Fruit fly (Drosophila melanogaster) whole organism, embryonic: ENCODE measurements around the gene Kaz1-ORFB.

Experiments used
- Atf3 ChIP-seq: fragments of 200-800 bp; sonication (Bioruptor generic); optimal IDR thresholded peaks from 3 replicates; lab custom pipeline; 2016; ENCODE audit warnings: missing biosample characterization, missing genetic modification characterization
- CG10209 ChIP-seq: fragments of 200-800 bp; sonication (Bioruptor generic); optimal IDR thresholded peaks from 3 replicates; lab custom pipeline; 2017; ENCODE audit warnings: missing biosample characterization, mild to moderate bottlenecking, missing genetic modification characterization, missing genetic modification reagents
- CG10565 ChIP-seq: fragments of 200-800 bp; sonication (Bioruptor generic); optimal IDR thresholded peaks from 3 replicates; lab custom pipeline; 2016; ENCODE audit warnings: missing biosample characterization, mild to moderate bottlenecking, missing genetic modification characterization
- CG11247 ChIP-seq: fragments of 200-800 bp; sonication (Bioruptor generic); IDR thresholded peaks from 2 replicates; pipeline ENCODE4 v1.3.6; 2022; ENCODE audit warnings: missing biosample characterization, missing genetic modification characterization
- CG1233 ChIP-seq: fragments of 200-800 bp; sonication (Bioruptor generic); optimal IDR thresholded peaks from 4 replicates; lab custom pipeline; 2018; ENCODE audit warnings: missing biosample characterization, mild to moderate bottlenecking, missing genetic modification characterization
- CG12942 ChIP-seq: fragments of 200-800 bp; sonication (Bioruptor generic); optimal IDR thresholded peaks from 3 replicates; lab custom pipeline; 2016; ENCODE audit warnings: missing biosample characterization, missing genetic modification characterization
- CG13624 ChIP-seq: fragments of 200-800 bp; sonication (Bioruptor generic); optimal IDR thresholded peaks from 2 replicates; lab custom pipeline; 2016; ENCODE audit warnings: missing biosample characterization, missing genetic modification characterization
- CG13775 ChIP-seq: fragments of 200-800 bp; sonication (Bioruptor generic); optimal IDR thresholded peaks from 3 replicates; lab custom pipeline; 2017; ENCODE audit warnings: missing biosample characterization, mild to moderate bottlenecking, missing genetic modification characterization
- CG14050 ChIP-seq: fragments of 200-800 bp; sonication (Bioruptor generic); IDR thresholded peaks from 3 replicates; pipeline ENCODE4 v1.3.6; 2022; ENCODE audit warnings: missing biosample characterization, missing genetic modification characterization
- CG15073 ChIP-seq: fragments of 200-800 bp; sonication (Bioruptor generic); optimal IDR thresholded peaks from 2 replicates; lab custom pipeline; 2016; ENCODE audit warnings: missing biosample characterization, missing genetic modification characterization
- CG15696 ChIP-seq: fragments of 200-800 bp; sonication (Bioruptor generic); optimal IDR thresholded peaks from 2 replicates; lab custom pipeline; 2019; ENCODE audit warnings: missing biosample characterization, mild to moderate bottlenecking, missing genetic modification characterization, moderate library complexity
- CG1602 ChIP-seq: fragments of 200-800 bp; sonication (Bioruptor generic); optimal IDR thresholded peaks from 3 replicates; lab custom pipeline; 2016; ENCODE audit warnings: missing biosample characterization, missing genetic modification characterization
- CG17385 ChIP-seq: fragments of 200-800 bp; sonication (Bioruptor generic); optimal IDR thresholded peaks from 3 replicates; lab custom pipeline; 2018; ENCODE audit warnings: missing biosample characterization, mild to moderate bottlenecking, missing genetic modification characterization
- CG2199 ChIP-seq: fragments of 200-800 bp; sonication (Bioruptor generic); IDR thresholded peaks from 3 replicates; pipeline ENCODE4 v1.3.6; 2022; ENCODE audit warnings: missing biosample characterization, missing genetic modification characterization
- CG3407 ChIP-seq: fragments of 200-800 bp; sonication (Bioruptor generic); optimal IDR thresholded peaks from 2 replicates; lab custom pipeline; 2018; ENCODE audit warnings: missing biosample characterization, mild to moderate bottlenecking, missing genetic modification characterization
- CG34376 ChIP-seq: fragments of 200-800 bp; sonication (Bioruptor generic); optimal IDR thresholded peaks from 2 replicates; lab custom pipeline; 2018; ENCODE audit warnings: missing biosample characterization, mild to moderate bottlenecking, missing genetic modification characterization
- CG3726 ChIP-seq: fragments of 200-800 bp; sonication (Bioruptor generic); IDR thresholded peaks from 3 replicates; pipeline ENCODE4, ENCODE4 v1.3.6; 2022; ENCODE audit warnings: missing biosample characterization, missing genetic modification characterization
- CG6254 ChIP-seq: fragments of 200-800 bp; sonication (Bioruptor generic); optimal IDR thresholded peaks from 3 replicates; lab custom pipeline; 2017; ENCODE audit warnings: mild to moderate bottlenecking, missing biosample characterization, missing genetic modification reagents, missing genetic modification characterization
- CG6683 ChIP-seq: fragments of 200-800 bp; sonication (Bioruptor generic); optimal IDR thresholded peaks from 2 replicates; lab custom pipeline; 2017; ENCODE audit warnings: missing biosample characterization, mild to moderate bottlenecking, missing genetic modification characterization, missing genetic modification reagents
- CG6765 ChIP-seq: fragments of 200-800 bp; sonication (Bioruptor generic); optimal IDR thresholded peaks from 3 replicates; lab custom pipeline; 2017; ENCODE audit warnings: missing biosample characterization, mild to moderate bottlenecking, missing genetic modification characterization
- CG6813 ChIP-seq: fragments of 200-800 bp; sonication (Bioruptor generic); optimal IDR thresholded peaks from 2 replicates; lab custom pipeline; 2017; ENCODE audit warnings: missing biosample characterization, missing genetic modification characterization, mild to moderate bottlenecking, moderate library complexity, missing genetic modification reagents
- CG6854 ChIP-seq: fragments of 200-800 bp; sonication (Bioruptor generic); optimal IDR thresholded peaks from 3 replicates; lab custom pipeline; 2017; ENCODE audit warnings: missing biosample characterization, mild to moderate bottlenecking, missing genetic modification characterization
- CG9609 ChIP-seq: fragments of 200-800 bp; sonication (Bioruptor generic); optimal IDR thresholded peaks from 3 replicates; lab custom pipeline; 2016; ENCODE audit warnings: missing biosample characterization, missing genetic modification characterization
- Dbx ChIP-seq: fragments of 200-800 bp; sonication (Bioruptor generic); IDR thresholded peaks from 3 replicates; pipeline ENCODE4 v1.3.6; 2022; ENCODE audit warnings: missing biosample characterization, missing genetic modification characterization
- Doc2 ChIP-seq: fragments of 200-800 bp; sonication (Bioruptor generic); IDR thresholded peaks from 2 replicates; pipeline ENCODE4 v1.3.6; 2022; ENCODE audit warnings: missing biosample characterization, missing genetic modification characterization
- Elba2 ChIP-seq: fragments of 200-800 bp; sonication (Bioruptor generic); optimal IDR thresholded peaks from 3 replicates; lab custom pipeline; 2016; ENCODE audit warnings: missing biosample characterization, missing genetic modification characterization
- Gsc ChIP-seq: fragments of 200-800 bp; sonication (Bioruptor generic); IDR thresholded peaks from 2 replicates; pipeline ENCODE4 v1.3.6; 2022; ENCODE audit warnings: missing biosample characterization, missing genetic modification characterization
- H15 ChIP-seq: fragments of 200-800 bp; sonication (Bioruptor generic); IDR thresholded peaks from 3 replicates; pipeline ENCODE4 v1.3.6; 2022; ENCODE audit warnings: missing biosample characterization, missing genetic modification characterization
- MESR4 ChIP-seq: fragments of 200-800 bp; sonication (Bioruptor generic); optimal IDR thresholded peaks from 2 replicates; lab custom pipeline; 2018; ENCODE audit warnings: missing biosample characterization, mild to moderate bottlenecking, missing genetic modification characterization, moderate library complexity
- Mad ChIP-seq: fragments of 200-800 bp; sonication (Bioruptor generic); optimal IDR thresholded peaks from 2 replicates; lab custom pipeline; 2016; ENCODE audit warnings: missing biosample characterization, missing genetic modification characterization
- NK7.1 ChIP-seq: fragments of 200-800 bp; sonication (Bioruptor generic); optimal IDR thresholded peaks from 3 replicates; lab custom pipeline; 2016; ENCODE audit warnings: missing biosample characterization, missing genetic modification characterization
- Scr ChIP-seq: fragments of 200-800 bp; sonication (Bioruptor generic); IDR thresholded peaks from 2 replicates; pipeline ENCODE4 v1.3.6; 2022; ENCODE audit warnings: missing biosample characterization, missing genetic modification characterization; ENCODE audit not compliant: partially characterized antibody
- Sox102F ChIP-seq: fragments of 200-800 bp; sonication (Bioruptor generic); optimal IDR thresholded peaks from 2 replicates; lab custom pipeline; 2018; ENCODE audit warnings: missing biosample characterization, mild to moderate bottlenecking, missing genetic modification characterization, moderate library complexity
- Tbp ChIP-seq: fragments of >200 bp; optimal IDR thresholded peaks from 2 replicates; lab custom pipeline; 2018; ENCODE audit warnings: missing biosample characterization, missing genetic modification characterization
- cato ChIP-seq: fragments of 200-800 bp; sonication (Bioruptor generic); optimal IDR thresholded peaks from 2 replicates; lab custom pipeline; 2016; ENCODE audit warnings: missing biosample characterization, missing genetic modification characterization, borderline replicate concordance
- chn ChIP-seq: fragments of 200-800 bp; sonication (Bioruptor generic); optimal IDR thresholded peaks from 2 replicates; lab custom pipeline; 2016; ENCODE audit warnings: missing biosample characterization, missing genetic modification characterization
- dati ChIP-seq: fragments of 200-800 bp; sonication (Bioruptor generic); IDR thresholded peaks from 2 replicates; pipeline ENCODE4 v1.3.6; 2022; ENCODE audit warnings: missing biosample characterization, missing genetic modification characterization
- ewg ChIP-seq: fragments of 200-800 bp; sonication (Bioruptor generic); optimal IDR thresholded peaks from 3 replicates; lab custom pipeline; 2017; ENCODE audit warnings: mild to moderate bottlenecking, missing biosample characterization, missing genetic modification reagents, missing genetic modification characterization
- fd3F ChIP-seq: fragments of 200-800 bp; sonication (Bioruptor generic); optimal IDR thresholded peaks from 2 replicates; lab custom pipeline; 2018; ENCODE audit warnings: missing biosample characterization, mild to moderate bottlenecking, missing genetic modification characterization, moderate library complexity
- fd96Cb ChIP-seq: fragments of 200-800 bp; sonication (Bioruptor generic); optimal IDR thresholded peaks from 2 replicates; lab custom pipeline; 2018; ENCODE audit warnings: missing biosample characterization, mild to moderate bottlenecking, missing genetic modification characterization, moderate library complexity
- grau ChIP-seq: fragments of 200-800 bp; optimal IDR thresholded peaks from 3 replicates; lab custom pipeline; 2019; ENCODE audit warnings: missing biosample characterization, mild to moderate bottlenecking, missing genetic modification characterization, moderate library complexity
- grn ChIP-seq: fragments of 200-800 bp; sonication (Bioruptor generic); optimal IDR thresholded peaks from 3 replicates; lab custom pipeline; 2017; ENCODE audit warnings: missing biosample characterization, missing genetic modification characterization
- gsb-n ChIP-seq: fragments of 200-800 bp; sonication (Bioruptor generic); optimal IDR thresholded peaks from 3 replicates; lab custom pipeline; 2018; ENCODE audit warnings: missing biosample characterization, mild to moderate bottlenecking, missing genetic modification characterization
- hb ChIP-seq: fragments of 200-800 bp; sonication (Bioruptor generic); IDR thresholded peaks from 3 replicates; pipeline ENCODE4 v1.3.6; 2022; ENCODE audit warnings: missing biosample characterization, missing genetic modification characterization; ENCODE audit not compliant: partially characterized antibody
- pan ChIP-seq, 4 experiments: fragments of >200 bp in 3 of 4; fragments of 200-800 bp in 1 of 4; sonication (Bioruptor generic) in 1 of 4; optimal IDR thresholded peaks in 3 of 4; IDR thresholded peaks in 1 of 4; 2 replicates each; pipeline versions ENCODE4 v1.3.6 to Lab custom; 2017 to 2022; ENCODE audit warnings: missing biosample characterization in 2 of 4, missing genetic modification characterization in 2 of 4, mixed read lengths in 1 of 4
- phol ChIP-seq: fragments of 200-800 bp; sonication (Bioruptor generic); optimal IDR thresholded peaks from 3 replicates; lab custom pipeline; 2018; ENCODE audit warnings: missing biosample characterization, mild to moderate bottlenecking, missing genetic modification characterization, moderate library complexity
- pum ChIP-seq: fragments of 200-800 bp; sonication (Bioruptor generic); optimal IDR thresholded peaks from 2 replicates; lab custom pipeline; 2016; ENCODE audit warnings: missing biosample characterization, missing genetic modification characterization
- slou ChIP-seq: fragments of 200-800 bp; sonication (Bioruptor generic); optimal IDR thresholded peaks from 3 replicates; lab custom pipeline; 2016; ENCODE audit warnings: missing biosample characterization, missing genetic modification characterization
- so ChIP-seq: fragments of 200-800 bp; sonication (Bioruptor generic); IDR thresholded peaks from 3 replicates; pipeline ENCODE4 v1.3.6; 2022; ENCODE audit warnings: missing biosample characterization, missing genetic modification characterization
- vnd ChIP-seq: fragments of 200-800 bp; sonication (Bioruptor generic); IDR thresholded peaks from 3 replicates; pipeline ENCODE4 v1.3.6; 2022; ENCODE audit warnings: missing biosample characterization, missing genetic modification characterization; ENCODE audit not compliant: partially characterized antibody

The Kaz1-ORFB gene

DNA sequence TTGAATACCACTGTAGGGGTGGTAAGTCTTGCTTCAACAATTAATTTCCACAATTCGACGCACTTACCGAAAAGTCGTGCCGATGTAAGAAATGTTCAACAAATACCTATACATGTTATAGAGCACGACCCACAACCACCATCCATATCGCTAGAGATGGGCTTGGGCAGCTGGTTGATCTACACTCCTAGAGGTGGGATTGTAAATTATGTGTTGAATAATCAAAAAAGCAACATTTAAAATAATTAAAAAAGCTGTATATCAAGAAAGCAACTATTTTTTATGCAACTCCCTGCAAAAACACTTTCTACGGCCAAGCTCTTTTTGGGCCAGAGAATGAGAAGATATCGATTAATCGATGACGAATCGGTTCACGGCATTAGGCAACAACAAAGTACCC is 32.2 kb upstream of the Kaz1-ORFB start, which contains the start of the genes CG34140, Mkp and Mtch (continued):
- TF ChIP-seq CG15073 (GFP tag; lab: Kevin White, UChicago): peak; percentile 8
- TF ChIP-seq CG14050 (GFP tag; lab: Robert Waterston, UW): peak; percentile 70; the same call in 2 of the 3 replicates
- TF ChIP-seq CG17385 (GFP tag; lab: Kevin White, UChicago): peak; percentile 74
- peak; percentile 83 for TF ChIP-seq CG9609 (GFP tag; lab: Kevin White, UChicago)
- TF ChIP-seq Gsc (GFP tag; lab: Robert Waterston, UW): no peak
- TF ChIP-seq Atf3: peak; percentile 85
- TF ChIP-seq dati (GFP tag; lab: Robert Waterston, UW): no peak
- peak; percentile 84 for TF ChIP-seq Mad (GFP tag; lab: Kevin White, UChicago)
- no peak for TF ChIP-seq CG6254 (GFP tag; lab: Kevin White, UChicago)
- peak; percentile 87 for TF ChIP-seq CG13775 (GFP tag; lab: Kevin White, UChicago)
- peak; percentile 94 for TF ChIP-seq chn (GFP tag; lab: Kevin White, UChicago)
- TF ChIP-seq MESR4 (GFP tag; lab: Kevin White, UChicago): peak; percentile 75
- no peak for TF ChIP-seq CG10209 (GFP tag; lab: Kevin White, UChicago)
- TF ChIP-seq gsb-n (tag; lab: Kevin White, UChicago): no peak
- peak; percentile 98 for TF ChIP-seq Scr (GFP tag; lab: Robert Waterston, UW)
- TF ChIP-seq NK7.1 (GFP tag; lab: Kevin White, UChicago): peak; percentile 69
- peak; percentile 71 for TF ChIP-seq fd3F
- no peak for TF ChIP-seq CG6854
- peak; percentile 69 for TF ChIP-seq CG34376 (GFP tag; lab: Kevin White, UChicago)
- peak; percentile 89 for TF ChIP-seq Dbx (GFP tag; lab: Robert Waterston, UW)
- TF ChIP-seq Doc2: no peak
- no peak for TF ChIP-seq CG3407 (GFP tag; lab: Kevin White, UChicago)
- no peak for TF ChIP-seq CG2199 (GFP tag; lab: Robert Waterston, UW)
- no peak for TF ChIP-seq Tbp (GFP tag; lab: Kevin White, UChicago)
- peak; percentile 82 for TF ChIP-seq hb (GFP tag; lab: Robert Waterston, UW)
- TF ChIP-seq Elba2: peak; percentile 49
- TF ChIP-seq cato (GFP tag; lab: Kevin White, UChicago): peak; percentile 72
- no peak for TF ChIP-seq CG6813
- peak; percentile 89 for TF ChIP-seq pum (GFP tag; lab: Kevin White, UChicago)
- peak; percentile 4 for TF ChIP-seq CG10565 (GFP tag; lab: Kevin White, UChicago)
- peak; percentile 73 for TF ChIP-seq ewg
- peak; percentile 94 for TF ChIP-seq vnd (GFP tag; lab: Robert Waterston, UW)
- peak; percentile 79 for TF ChIP-seq slou (GFP tag; lab: Kevin White, UChicago)
- no peak for TF ChIP-seq grau (tag; lab: Kevin White, UChicago)
- TF ChIP-seq fd96Cb (tag; lab: Kevin White, UChicago): peak; percentile 69
- TF ChIP-seq CG11247 (GFP tag; lab: Robert Waterston, UW): peak; percentile 76
- peak; percentile 81 for TF ChIP-seq H15 (GFP tag; lab: Robert Waterston, UW)
- TF ChIP-seq pan (optimal IDR thresholded peaks at IDR 0.05; lab: Kevin White, UChicago): no peak
- TF ChIP-seq pan (GFP tag; optimal IDR thresholded peaks at IDR 0.05 in 1 of 2, IDR thresholded peaks at IDR 0.05 in 1 of 2): peak in 1 of 2 experiments; percentile 80
- TF ChIP-seq CG13624 (GFP tag; lab: Kevin White, UChicago): no peak
- no peak for TF ChIP-seq Sox102F (GFP tag; lab: Kevin White, UChicago)
- peak; percentile 74 for TF ChIP-seq CG1233 (GFP tag; lab: Kevin White, UChicago)
- TF ChIP-seq CG12942: peak; percentile 86
- TF ChIP-seq grn (GFP tag; lab: Kevin White, UChicago): no peak
- peak; percentile 82 for TF ChIP-seq CG15696 (tag; lab: Kevin White, UChicago)
- TF ChIP-seq CG3726 (GFP tag; lab: Robert Waterston, UW): 0 out of 3 replicates have a peak, but pooled peaks have one; percentile 25
- TF ChIP-seq CG6683 (GFP tag; lab: Kevin White, UChicago): peak; percentile 65
- TF ChIP-seq so (GFP tag; lab: Robert Waterston, UW): peak; percentile 63; the same call in 1 of the 3 replicates
- TF ChIP-seq phol (tag; lab: Kevin White, UChicago): peak; percentile 89
- peak; percentile 56 for TF ChIP-seq CG6765 (GFP tag; lab: Kevin White, UChicago)
- peak; percentile 86 for TF ChIP-seq CG1602 (GFP tag; lab: Kevin White, UChicago)
